Worm (Caenorhabditis elegans) whole organism, young adult: ENCODE results near the gene nhr-60.

ENCODE experiments used
- F37B4.10 ChIP-seq: fragments of 200-800 bp; sonication (Bioruptor generic); IDR thresholded peaks from 2 replicates; pipeline ENCODE4 v1.3.6; 2022; ENCODE audit warnings: missing genetic modification characterization, missing compliant biosample characterization
- F49E8.2 ChIP-seq: sonication (generic microtip); optimal IDR thresholded peaks from 3 replicates; lab custom pipeline; 2017; ENCODE audit warnings: missing genetic modification characterization, mild to moderate bottlenecking, missing compliant biosample characterization, antibody characterized with exemption, moderate library complexity; ENCODE audit not compliant: insufficient read depth
- F57C9.4 ChIP-seq: sonication (generic microtip); optimal IDR thresholded peaks from 2 replicates; lab custom pipeline; 2017; ENCODE audit warnings: mild to moderate bottlenecking, missing genetic modification characterization, missing compliant biosample characterization
- ceh-40 ChIP-seq: fragments of 200-800 bp; sonication (Bioruptor generic); IDR thresholded peaks from 2 replicates; pipeline ENCODE4 v1.3.6; 2022; ENCODE audit warnings: missing genetic modification characterization, missing compliant biosample characterization

ce11 chrV:15793270-15793669 lies 20.2 kb upstream of the nhr-60 start, which contains the start of gene T26E4.7:
- TF ChIP-seq F57C9.4 (tag; lab: Kevin White, UChicago) (no peak), ceh-40 (GFP tag; lab: Robert Waterston, UW) (no peak), F37B4.10 (GFP tag; lab: Robert Waterston, UW) (no peak), F49E8.2 (tag; lab: Kevin White, UChicago) (no peak)
